Worm (Caenorhabditis elegans): ENCODE data around the gene F14F9.2.

F14F9.2 gene

ce11 chrV:5126793-5127192, 17.8 kb upstream of the F14F9.2 start, which contains the start of gene F14F9.5:
TSS of gene F14F9.5 (plus strand) at chrV:5127093.
- TF ChIP-seq ztf-4 (tag; optimal IDR thresholded peaks at IDR 0.05) (no peak), aly-2 (tag; optimal IDR thresholded peaks at IDR 0.05) (no peak), lin-39 (tag; optimal IDR thresholded peaks at IDR 0.05) (no peak), nhr-76 (tag; optimal IDR thresholded peaks at IDR 0.05) (no peak), fkh-2 (tag; optimal IDR thresholded peaks at IDR 0.05) (no peak), nhr-23 (tag; optimal IDR thresholded peaks at IDR 0.05) (no peak), egl-5 (tag; optimal IDR thresholded peaks at IDR 0.05) (no peak), pha-4 (tag; optimal IDR thresholded peaks at IDR 0.05) (no peak), ceh-9 (tag; optimal IDR thresholded peaks at IDR 0.05) (no peak), ztf-11 (tag; optimal IDR thresholded peaks at IDR 0.05) (no peak), nhr-12 (tag; optimal IDR thresholded peaks at IDR 0.05) (no peak), snpc-4 (tag; optimal IDR thresholded peaks at IDR 0.05) (no peak), nhr-28 (tag; optimal IDR thresholded peaks at IDR 0.05) (no peak), tbx-2 (tag; optimal IDR thresholded peaks at IDR 0.05) (no peak), jun-1 (tag; optimal IDR thresholded peaks at IDR 0.05) (no peak)

ce11 chrV:5130018-5130417, 14.6 kb upstream of the F14F9.2 start, which contains the start of gene F14F9.8:
TSS of gene F14F9.8 (plus strand) at chrV:5130318.
- TF ChIP-seq hmg-11 (tag; optimal IDR thresholded peaks at IDR 0.05) (no peak), ama-1 (optimal IDR thresholded peaks at IDR 0.05) (no peak), tbx-2 (tag; optimal IDR thresholded peaks at IDR 0.05) (no peak), aly-2 (tag; optimal IDR thresholded peaks at IDR 0.05) (no peak), R02D3.7 (tag; optimal IDR thresholded peaks at IDR 0.05) (no peak), ceh-16 (tag; optimal IDR thresholded peaks at IDR 0.05) (no peak), unc-39 (tag; optimal IDR thresholded peaks at IDR 0.05) (no peak), ztf-11 (tag; optimal IDR thresholded peaks at IDR 0.05) (no peak), elt-3 (tag; optimal IDR thresholded peaks at IDR 0.05) (no peak), ztf-4 (tag; optimal IDR thresholded peaks at IDR 0.05) (no peak), mml-1 (tag; optimal IDR thresholded peaks at IDR 0.05) (no peak)

DNA sequence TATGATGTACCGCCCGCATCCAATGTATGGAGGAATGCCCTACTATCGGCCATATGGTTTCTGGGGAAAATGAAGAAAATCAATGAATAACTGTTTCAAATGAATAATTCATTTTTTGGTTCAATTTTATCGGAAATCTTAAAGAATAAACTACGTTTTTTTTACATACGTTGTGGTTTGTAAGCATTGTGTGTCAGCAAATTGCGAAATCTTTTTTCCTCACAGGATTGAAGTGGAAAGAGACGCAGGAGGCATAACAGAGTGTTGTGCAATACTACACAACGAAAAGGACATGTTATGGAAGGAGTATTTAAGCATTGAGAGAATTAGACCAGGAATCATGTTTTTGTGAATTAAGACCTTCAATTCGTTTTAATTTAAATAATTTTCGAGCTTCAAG, 13.3 kb upstream of the F14F9.2 start:
- no peak for TF ChIP-seq elt-3 (tag; optimal IDR thresholded peaks at IDR 0.05)
- TF ChIP-seq egl-27 (tag; optimal IDR thresholded peaks at IDR 0.05): no peak
- TF ChIP-seq nhr-237 (tag; optimal IDR thresholded peaks at IDR 0.05): no peak
- no peak for TF ChIP-seq daf-12 (tag; optimal IDR thresholded peaks at IDR 0.05)
- peak; percentile 26 for TF ChIP-seq hmg-11 (tag; optimal IDR thresholded peaks at IDR 0.05)
- TF ChIP-seq aly-2 (tag; optimal IDR thresholded peaks at IDR 0.05): no peak
- TF ChIP-seq nhr-25 (tag; optimal IDR thresholded peaks at IDR 0.05): no peak
- TF ChIP-seq ztf-11 (tag; optimal IDR thresholded peaks at IDR 0.05): no peak
- TF ChIP-seq fkh-2 (tag; optimal IDR thresholded peaks at IDR 0.05): no peak
- TF ChIP-seq jun-1 (tag; optimal IDR thresholded peaks at IDR 0.05): no peak
- TF ChIP-seq unc-62 (GFP tag; optimal IDR thresholded peaks at IDR 0.05): no peak
- no peak for TF ChIP-seq lsy-12 (tag; optimal IDR thresholded peaks at IDR 0.05)
- TF ChIP-seq lin-39 (tag; optimal IDR thresholded peaks at IDR 0.05): no peak
- TF ChIP-seq ceh-82 (tag; optimal IDR thresholded peaks at IDR 0.05): no peak
- TF ChIP-seq fkh-10 (GFP tag; optimal IDR thresholded peaks at IDR 0.05): peak; percentile 1
- TF ChIP-seq pha-4 (tag; optimal IDR thresholded peaks at IDR 0.05): peak; percentile 58
- no peak for TF ChIP-seq elt-2 (tag; optimal IDR thresholded peaks at IDR 0.05)
- no peak for TF ChIP-seq snpc-4 (tag; optimal IDR thresholded peaks at IDR 0.05)
- no peak for TF ChIP-seq ceh-16 (tag; optimal IDR thresholded peaks at IDR 0.05)
- no peak for TF ChIP-seq fos-1 (tag; optimal IDR thresholded peaks at IDR 0.05)
- no peak for TF ChIP-seq nhr-23 (tag; optimal IDR thresholded peaks at IDR 0.05)
- no peak for TF ChIP-seq nhr-12 (tag; optimal IDR thresholded peaks at IDR 0.05)
- no peak for TF ChIP-seq nhr-11 (tag; optimal IDR thresholded peaks at IDR 0.05)
- peak; percentile 29 for TF ChIP-seq pqm-1 (tag; optimal IDR thresholded peaks at IDR 0.05)
- peak; percentile 12 for TF ChIP-seq skn-1 (tag; optimal IDR thresholded peaks at IDR 0.05)
- TF ChIP-seq zag-1 (tag; optimal IDR thresholded peaks at IDR 0.05): no peak
- TF ChIP-seq R02D3.7 (tag; optimal IDR thresholded peaks at IDR 0.05): no peak
- no peak for TF ChIP-seq nhr-77 (tag; optimal IDR thresholded peaks at IDR 0.05)
- no peak for TF ChIP-seq nhr-76 (tag; optimal IDR thresholded peaks at IDR 0.05)
- TF ChIP-seq ama-1 (optimal IDR thresholded peaks at IDR 0.05): no peak
- no peak for TF ChIP-seq lin-15B (tag; optimal IDR thresholded peaks at IDR 0.05)
- no peak for TF ChIP-seq ceh-28 (tag; optimal IDR thresholded peaks at IDR 0.05)
- TF ChIP-seq sea-2 (GFP tag; optimal IDR thresholded peaks at IDR 0.05): no peak
